Worm (Caenorhabditis elegans): ENCODE measurements around the gene Y41D4A.3.

- TF ChIP-seq ama-1 (optimal IDR thresholded peaks at IDR 0.05): no peak
- no peak for TF ChIP-seq nhr-11 (tag; optimal IDR thresholded peaks at IDR 0.05)
- TF ChIP-seq jun-1 (tag; optimal IDR thresholded peaks at IDR 0.05): no peak
- TF ChIP-seq aly-2 (tag; optimal IDR thresholded peaks at IDR 0.05): no peak
- no peak for TF ChIP-seq daf-19 (GFP tag; conservative IDR thresholded peaks at IDR 0.05)
- TF ChIP-seq ceh-28 (tag; optimal IDR thresholded peaks at IDR 0.05): no peak
- TF ChIP-seq dve-1 (tag; optimal IDR thresholded peaks at IDR 0.05; ENCODE audit: insufficient read depth): no peak
- no peak for TF ChIP-seq snpc-4 (tag; optimal IDR thresholded peaks at IDR 0.05)
Measured at ce11 chrIV:1752480-1752879, 1.1 kb upstream of the Y41D4A.3 start.

Data from whole organism, L4 larva.